Worm (Caenorhabditis elegans): Measurements from ENCODE around the gene Y54H5A.2.
A peak's percentile ranks its signal among the peaks of the same experiment; 100 is the strongest.

ce11 chrIII:5124385-5124784 is 25.0 kb downstream of the Y54H5A.2 start:
- TF ChIP-seq hlh-30 (tag; optimal IDR thresholded peaks at IDR 0.05; ENCODE audit: insufficient read depth) (no peak), elt-2 (tag; optimal IDR thresholded peaks at IDR 0.05) (no peak), unc-55 (GFP tag; optimal IDR thresholded peaks at IDR 0.05) (peak; percentile 52), odd-2 (tag; optimal IDR thresholded peaks at IDR 0.05) (no peak), pag-3 (tag; optimal IDR thresholded peaks at IDR 0.05; ENCODE audit: borderline replicate concordance) (no peak), nhr-11 (tag; optimal IDR thresholded peaks at IDR 0.05) (no peak), ahr-1 (tag; optimal IDR thresholded peaks at IDR 0.05) (no peak), pha-4 (tag; optimal IDR thresholded peaks at IDR 0.05) (no peak), pha-2 (tag; optimal IDR thresholded peaks at IDR 0.05) (no peak), ama-1 (optimal IDR thresholded peaks at IDR 0.05) (no peak)

All from whole organism, late embryonic.